Worm (Caenorhabditis elegans) whole organism, L4 larva: Measurements from ENCODE around the gene nas-4.

Experiments used
- aha-1 ChIP-seq: fragments of 150-350 bp; peaks from one replicate; lab custom pipeline; 2014; ENCODE audit warnings: missing biosample characterization, missing genetic modification characterization
- ceh-62 ChIP-seq: sonication (generic microtip); optimal IDR thresholded peaks from 2 replicates; lab custom pipeline; 2017; ENCODE audit warnings: missing biosample characterization, missing genetic modification characterization
- dmd-6 ChIP-seq: fragments of 200-800 bp; sonication (Bioruptor generic); IDR thresholded peaks from 2 replicates; pipeline ENCODE4 v1.3.6; 2022; ENCODE audit warnings: missing genetic modification reagents, missing genetic modification characterization, missing compliant biosample characterization
- duxl-1 ChIP-seq: sonication (generic microtip); optimal IDR thresholded peaks from 2 replicates; lab custom pipeline; 2016; ENCODE audit warnings: mild to moderate bottlenecking, missing genetic modification characterization, moderate library complexity, missing compliant biosample characterization; ENCODE audit not compliant: poor library complexity
- hif-1 ChIP-seq, 2 experiments: sonication (generic microtip); optimal IDR thresholded peaks; 2 replicates each; lab custom pipeline; 2016 to 2017; ENCODE audit warnings: missing compliant biosample characterization in 2 of 2, missing genetic modification characterization in 2 of 2, missing genetic modification reagents in 2 of 2, missing genotype in 2 of 2, mild to moderate bottlenecking in 1 of 2
- lir-3 ChIP-seq: sonication (generic microtip); optimal IDR thresholded peaks from 2 replicates; lab custom pipeline; 2016; ENCODE audit warnings: mild to moderate bottlenecking, missing genetic modification characterization, missing compliant biosample characterization
- mep-1 ChIP-seq: fragments of 150-350 bp; sonication (generic microtip); optimal IDR thresholded peaks from 3 replicates; lab custom pipeline; 2014; ENCODE audit warnings: missing biosample characterization, missing genetic modification characterization
- mes-2 ChIP-seq: sonication (generic microtip); optimal IDR thresholded peaks from 2 replicates; lab custom pipeline; 2016; ENCODE audit warnings: missing genotype, mild to moderate bottlenecking, missing genetic modification characterization, missing compliant biosample characterization; ENCODE audit not compliant: poor library complexity, severe bottlenecking
- nhr-10 ChIP-seq: fragments of 150-350 bp; optimal IDR thresholded peaks from 2 replicates; lab custom pipeline; 2014; ENCODE audit warnings: missing biosample characterization, missing genetic modification characterization
- nhr-28 ChIP-seq: fragments of 150-350 bp; optimal IDR thresholded peaks from 2 replicates; lab custom pipeline; 2014; ENCODE audit warnings: missing biosample characterization, missing genetic modification characterization

- no peak for TF ChIP-seq duxl-1 (tag; lab: Kevin White, UChicago)
- peak; percentile 78 for TF ChIP-seq dmd-6 (GFP tag; lab: Robert Waterston, UW)
- TF ChIP-seq mes-2 (tag; lab: Kevin White, UChicago), result peak; percentile 52
- no peak for TF ChIP-seq ceh-62 (tag; lab: Kevin White, UChicago)
- TF ChIP-seq mep-1 (tag; lab: Kevin White, UChicago), result peak; percentile 61
- peak; percentile 6 to 63 for TF ChIP-seq hif-1 (tag; optimal IDR thresholded peaks at IDR 0.05; lab: Kevin White, UChicago)
- TF ChIP-seq lir-3 (tag; lab: Kevin White, UChicago), result no peak
- peak; percentile 22 for TF ChIP-seq nhr-10 (tag; lab: Kevin White, UChicago)
- TF ChIP-seq aha-1 (tag; lab: Kevin White, UChicago), result peak; percentile 98
- TF ChIP-seq nhr-28 (tag; lab: Kevin White, UChicago), result peak; percentile 93
Measured at ce11 chrIII:6447521-6447920, 32.1 kb upstream of the nas-4 start.
